Worm (Caenorhabditis elegans): ENCODE results near the gene ins-21.

ce11 chrIII:10030549-10030948 lies 7.0 kb downstream of the ins-21 start, which contains the start of gene M04D8.4:
- TF ChIP-seq nhr-11 (tag; optimal IDR thresholded peaks at IDR 0.05) (no peak), ztf-4 (tag; optimal IDR thresholded peaks at IDR 0.05) (no peak), ama-1 (optimal IDR thresholded peaks at IDR 0.05) (no peak), nfya-1 (tag; optimal IDR thresholded peaks at IDR 0.05; ENCODE audit: insufficient read depth) (no peak)
